Worm (Caenorhabditis elegans) whole organism, L2 larva: ENCODE measurements around the gene F28D1.6.

Source experiments
- C34F6.9 ChIP-seq: fragments of 150-350 bp; optimal IDR thresholded peaks from 2 replicates; lab custom pipeline; 2014; ENCODE audit warnings: missing biosample characterization, missing genetic modification characterization
- ama-1 ChIP-seq: fragments of 150-350 bp; optimal IDR thresholded peaks from 2 replicates; lab custom pipeline; 2018; ENCODE audit warnings: inconsistent platforms
- elt-3 ChIP-seq: sonication (generic microtip); optimal IDR thresholded peaks from 2 replicates; lab custom pipeline; 2017; ENCODE audit warnings: missing biosample characterization, missing genetic modification characterization
- lin-13 ChIP-seq: fragments of 150-350 bp; optimal IDR thresholded peaks from 2 replicates; lab custom pipeline; 2014; ENCODE audit warnings: missing biosample characterization, missing genetic modification reagents, missing genetic modification characterization
- snpc-4 ChIP-seq: fragments of 150-350 bp; optimal IDR thresholded peaks from 2 replicates; lab custom pipeline; 2014; ENCODE audit warnings: missing biosample characterization, missing genetic modification characterization
- unc-39 ChIP-seq: fragments of 150-350 bp; optimal IDR thresholded peaks from 2 replicates; lab custom pipeline; 2014; ENCODE audit warnings: missing biosample characterization, missing genetic modification characterization

- TF ChIP-seq snpc-4 (tag; lab: Kevin White, UChicago) (no peak), lin-13 (GFP tag; lab: Kevin White, UChicago) (no peak), elt-3 (tag; lab: Kevin White, UChicago) (no peak), unc-39 (tag; lab: Kevin White, UChicago) (no peak), ama-1 (no peak), C34F6.9 (tag; lab: Kevin White, UChicago) (no peak)
These were observed 50.3 kb downstream of the F28D1.6 start for ce11 chrIV:12334708-12335107.
